Worm (Caenorhabditis elegans) whole organism, early embryonic: ENCODE measurements around the gene C04A2.15.

Experiments
- F13C5.2 ChIP-seq: sonication (generic microtip); optimal IDR thresholded peaks from 2 replicates; lab custom pipeline; 2017; ENCODE audit warnings: mild to moderate bottlenecking, missing genetic modification characterization, inconsistent platforms, missing compliant biosample characterization
- aly-1 ChIP-seq: sonication (generic microtip); optimal IDR thresholded peaks from 2 replicates; lab custom pipeline; 2016; ENCODE audit warnings: missing genetic modification characterization, missing compliant biosample characterization
- ama-1 ChIP-seq: fragments of 150-350 bp; optimal IDR thresholded peaks from 2 replicates; lab custom pipeline; 2014
- ceh-13 ChIP-seq: fragments of 200-800 bp; sonication (Bioruptor generic); optimal IDR thresholded peaks from 2 replicates; lab custom pipeline; 2018; ENCODE audit warnings: mild to moderate bottlenecking, missing genetic modification characterization, missing compliant biosample characterization
- ceh-36 ChIP-seq: sonication (generic microtip); optimal IDR thresholded peaks from 2 replicates; lab custom pipeline; 2016; ENCODE audit warnings: missing genetic modification characterization, inconsistent platforms, missing compliant biosample characterization
- ets-7 ChIP-seq: sonication (generic microtip); optimal IDR thresholded peaks from 2 replicates; lab custom pipeline; 2016; ENCODE audit warnings: missing genotype, missing genetic modification characterization, missing compliant biosample characterization
- flt-1 ChIP-seq: fragments of 200-800 bp; sonication (Bioruptor generic); IDR thresholded peaks from 2 replicates; pipeline ENCODE4 v1.3.6; 2022; ENCODE audit warnings: missing genetic modification characterization, missing compliant biosample characterization
- hmg-4 ChIP-seq: fragments of 200-800 bp; sonication (Bioruptor generic); optimal IDR thresholded peaks from 2 replicates; lab custom pipeline; 2018; ENCODE audit warnings: mild to moderate bottlenecking, missing genetic modification characterization, missing compliant biosample characterization
- hnd-1 ChIP-seq: sonication (generic microtip); optimal IDR thresholded peaks from 2 replicates; lab custom pipeline; 2016; ENCODE audit warnings: missing genetic modification characterization, missing compliant biosample characterization
- pes-1 ChIP-seq: fragments of 200-800 bp; sonication (Bioruptor generic); IDR thresholded peaks from 2 replicates; pipeline ENCODE4 v1.3.6; 2022; ENCODE audit warnings: missing genetic modification reagents, missing genetic modification characterization, missing compliant biosample characterization
- scrt-1 ChIP-seq: fragments of 200-800 bp; sonication (Bioruptor generic); IDR thresholded peaks from 2 replicates; pipeline ENCODE4 v1.3.6; 2022; ENCODE audit warnings: missing genetic modification characterization, missing compliant biosample characterization
- sea-1 ChIP-seq: fragments of 200-800 bp; sonication (Bioruptor generic); conservative IDR thresholded peaks from 2 replicates; pipeline ENCODE4 v1.3.6; 2022; ENCODE audit warnings: missing genetic modification characterization, missing compliant biosample characterization
- tbx-11 ChIP-seq: fragments of 200-800 bp; sonication (Bioruptor generic); IDR thresholded peaks from 2 replicates; pipeline ENCODE4 v1.3.6; 2022; ENCODE audit warnings: missing genetic modification characterization, missing compliant biosample characterization
- tbx-37 ChIP-seq: fragments of 200-800 bp; sonication (Bioruptor generic); conservative IDR thresholded peaks from 2 replicates; pipeline ENCODE4 v1.3.6; 2022; ENCODE audit warnings: missing genetic modification reagents, missing genetic modification characterization, missing compliant biosample characterization

ce11 chrII:6823912-6824311 lies 28.1 kb upstream of the C04A2.15 start:
- TF ChIP-seq ama-1 (lab: Kevin White, UChicago) (no peak), flt-1 (no peak), scrt-1 (GFP tag; lab: Robert Waterston, UW) (no peak), tbx-11 (GFP tag; lab: Robert Waterston, UW) (no peak), pes-1 (GFP tag; lab: Robert Waterston, UW) (no peak), hmg-4 (no peak), tbx-37 (GFP tag; lab: Robert Waterston, UW) (no peak), ets-7 (tag; lab: Kevin White, UChicago) (no peak), F13C5.2 (tag; lab: Kevin White, UChicago) (peak; percentile 4), ceh-36 (no peak), hnd-1 (tag; lab: Kevin White, UChicago) (no peak), aly-1 (no peak), sea-1 (GFP tag; lab: Robert Waterston, UW) (no peak), ceh-13 (GFP tag; lab: Kevin White, UChicago) (no peak)
